Worm (Caenorhabditis elegans): ENCODE results near the gene zyg-12.

- TF ChIP-seq elt-2 (tag; optimal IDR thresholded peaks at IDR 0.05) (peak; percentile 84), lin-13 (GFP tag; optimal IDR thresholded peaks at IDR 0.05) (no peak), elt-3 (tag; optimal IDR thresholded peaks at IDR 0.05) (no peak)
Measured at ce11 chrII:4967636-4968035, 17.9 kb downstream of the zyg-12 start.
